Worm (Caenorhabditis elegans) whole organism, L4 larva: ENCODE data around the gene jbts-14.

Experiments used
- aha-1 ChIP-seq: fragments of 150-350 bp; peaks from one replicate; lab custom pipeline; 2014; ENCODE audit warnings: missing biosample characterization, missing genetic modification characterization
- ama-1 ChIP-seq: fragments of 150-350 bp; optimal IDR thresholded peaks from 2 replicates; lab custom pipeline; 2014; ENCODE audit warnings: inconsistent platforms, mixed read lengths
- ceh-62 ChIP-seq: sonication (generic microtip); optimal IDR thresholded peaks from 2 replicates; lab custom pipeline; 2017; ENCODE audit warnings: missing biosample characterization, missing genetic modification characterization
- dve-1 ChIP-seq: sonication (generic microtip); optimal IDR thresholded peaks from 2 replicates; lab custom pipeline; 2017; ENCODE audit warnings: antibody characterized with exemption, mild to moderate bottlenecking, missing genetic modification characterization, missing compliant biosample characterization; ENCODE audit not compliant: insufficient read depth
- hlh-11 ChIP-seq: fragments of 200-800 bp; sonication (Bioruptor generic); optimal IDR thresholded peaks from 2 replicates; lab custom pipeline; 2018; ENCODE audit warnings: mild to moderate bottlenecking, missing genetic modification characterization, missing compliant biosample characterization
- lin-39 ChIP-seq: fragments of 150-350 bp; optimal IDR thresholded peaks from 2 replicates; lab custom pipeline; 2014; ENCODE audit warnings: missing biosample characterization, missing genetic modification reagents, missing genetic modification characterization
- lir-3 ChIP-seq: sonication (generic microtip); optimal IDR thresholded peaks from 2 replicates; lab custom pipeline; 2016; ENCODE audit warnings: mild to moderate bottlenecking, missing genetic modification characterization, missing compliant biosample characterization
- nhr-11 ChIP-seq: fragments of 150-350 bp; optimal IDR thresholded peaks from 2 replicates; lab custom pipeline; 2014; ENCODE audit warnings: missing biosample characterization, missing genetic modification characterization
- nhr-41 ChIP-seq: fragments of 200-800 bp; sonication (Bioruptor generic); IDR thresholded peaks from 2 replicates; pipeline ENCODE4 v1.3.6; 2022; ENCODE audit warnings: missing genetic modification reagents, missing genetic modification characterization, missing compliant biosample characterization
- snpc-4 ChIP-seq: fragments of 150-350 bp; optimal IDR thresholded peaks from 2 replicates; lab custom pipeline; 2014; ENCODE audit warnings: missing biosample characterization, missing genetic modification characterization
- tra-1 ChIP-seq: fragments of 200-800 bp; sonication (Bioruptor generic); IDR thresholded peaks from 2 replicates; pipeline ENCODE4 v1.3.6; 2022; ENCODE audit warnings: missing genetic modification reagents, missing genetic modification characterization, missing compliant biosample characterization
- unc-130 ChIP-seq: sonication (generic microtip); optimal IDR thresholded peaks from 2 replicates; lab custom pipeline; 2016; ENCODE audit warnings: missing genetic modification reagents, missing genetic modification characterization, missing compliant biosample characterization
- unc-62 ChIP-seq, 3 experiments: fragments of 150-350 bp in 1 of 3; sonication (generic microtip); optimal IDR thresholded peaks in 2 of 3; peaks in 1 of 3; 1 replicate in 1 of 3; 2 replicates in 2 of 3; lab custom pipeline; 2014 to 2017; ENCODE audit warnings: missing biosample characterization in 3 of 3, missing genetic modification characterization in 3 of 3, missing genetic modification reagents in 3 of 3, missing genotype in 1 of 3
- zfp-2 ChIP-seq: sonication (generic microtip); optimal IDR thresholded peaks from 2 replicates; lab custom pipeline; 2016; ENCODE audit warnings: mild to moderate bottlenecking, missing genetic modification characterization, missing compliant biosample characterization

- TF ChIP-seq nhr-11 (tag; lab: Kevin White, UChicago) (no peak), unc-130 (GFP tag; lab: Kevin White, UChicago) (no peak), lir-3 (no peak), hlh-11 (tag; lab: Kevin White, UChicago) (peak; percentile 48), ama-1 (lab: Kevin White, UChicago) (no peak), zfp-2 (tag; lab: Kevin White, UChicago) (no peak), aha-1 (tag; lab: Kevin White, UChicago) (no peak), tra-1 (no peak), unc-62 (GFP tag; optimal IDR thresholded peaks at IDR 0.05 in 1 of 2; lab: Kevin White, UChicago) (peak; percentile 29 to 31), unc-62 (tag; optimal IDR thresholded peaks at IDR 0.05; lab: Kevin White, UChicago) (no peak), dve-1 (tag; lab: Kevin White, UChicago) (peak; percentile 83), nhr-41 (GFP tag; lab: Robert Waterston, UW) (no peak), ceh-62 (tag; lab: Kevin White, UChicago) (no peak), lin-39 (tag; lab: Kevin White, UChicago) (no peak), snpc-4 (tag; lab: Kevin White, UChicago) (no peak)
Measured at ce11 chrX:8718856-8719255, 14.8 kb downstream of the jbts-14 start, which contains the start of gene F53A9.8.
